Worm (Caenorhabditis elegans) whole organism, young adult: Measurements from ENCODE around the gene ZC168.2.
"Not testable (repeated sequence)": the region's sequence is repeated elsewhere in the genome, so short reads cannot be mapped to it uniquely, and the experiment has no call there.

ENCODE experiments used
- B0336.3 ChIP-seq: fragments of 200-800 bp; sonication (Bioruptor generic); IDR thresholded peaks from 2 replicates; pipeline ENCODE4 v1.3.6; 2022; ENCODE audit warnings: missing genetic modification characterization, missing compliant biosample characterization
- F10E7.11 ChIP-seq: sonication (generic microtip); optimal IDR thresholded peaks from 2 replicates; lab custom pipeline; 2017; ENCODE audit warnings: mild to moderate bottlenecking, missing genetic modification characterization, moderate library complexity, missing compliant biosample characterization
- F37B4.10 ChIP-seq: fragments of 200-800 bp; sonication (Bioruptor generic); IDR thresholded peaks from 2 replicates; pipeline ENCODE4 v1.3.6; 2022; ENCODE audit warnings: missing genetic modification characterization, missing compliant biosample characterization
- F52B5.7 ChIP-seq: sonication (generic microtip); optimal IDR thresholded peaks from 2 replicates; lab custom pipeline; 2016; ENCODE audit warnings: mild to moderate bottlenecking, missing genetic modification characterization, missing compliant biosample characterization
- F57A8.1 ChIP-seq: fragments of 200-800 bp; sonication (Bioruptor generic); optimal IDR thresholded peaks from 2 replicates; lab custom pipeline; 2018; ENCODE audit warnings: mild to moderate bottlenecking, missing genetic modification characterization, moderate library complexity, missing compliant biosample characterization
- attf-5 ChIP-seq: fragments of 200-800 bp; sonication (Bioruptor generic); optimal IDR thresholded peaks from 2 replicates; lab custom pipeline; 2018; ENCODE audit warnings: mild to moderate bottlenecking, missing genetic modification characterization, missing compliant biosample characterization
- bed-1 ChIP-seq: fragments of 200-800 bp; sonication (Bioruptor generic); IDR thresholded peaks from 2 replicates; pipeline ENCODE4 v1.3.6; 2022; ENCODE audit warnings: missing genetic modification reagents, missing genetic modification characterization, missing compliant biosample characterization
- cebp-1 ChIP-seq, 2 experiments: fragments of 200-800 bp in 1 of 2; sonication (Bioruptor generic) in 1 of 2; sonication (generic microtip) in 1 of 2; IDR thresholded peaks in 1 of 2; optimal IDR thresholded peaks in 1 of 2; 2 replicates each; pipeline versions ENCODE4 v1.3.6 to Lab custom; 2017 to 2022; ENCODE audit warnings: missing compliant biosample characterization in 2 of 2, missing genetic modification characterization in 2 of 2, mild to moderate bottlenecking in 1 of 2, missing genetic modification reagents in 1 of 2, moderate library complexity in 1 of 2
- cebp-2 ChIP-seq: fragments of 200-800 bp; sonication (Bioruptor generic); IDR thresholded peaks from 2 replicates; pipeline ENCODE4 v1.3.6; 2022; ENCODE audit warnings: missing genetic modification characterization, missing compliant biosample characterization
- ceh-27 ChIP-seq: fragments of 200-800 bp; sonication (Bioruptor generic); optimal IDR thresholded peaks from 2 replicates; lab custom pipeline; 2018; ENCODE audit warnings: mild to moderate bottlenecking, missing genetic modification characterization, moderate library complexity, missing compliant biosample characterization
- ceh-58 ChIP-seq: fragments of 200-800 bp; sonication (Bioruptor generic); IDR thresholded peaks from 2 replicates; pipeline ENCODE4 v1.3.6; 2022; ENCODE audit warnings: missing genetic modification characterization, missing compliant biosample characterization
- efl-1 ChIP-seq: fragments of 150-350 bp; optimal IDR thresholded peaks from 2 replicates; lab custom pipeline; 2014; ENCODE audit warnings: missing biosample characterization, missing genetic modification reagents, missing genetic modification characterization
- egl-18 ChIP-seq: fragments of 200-800 bp; sonication (Bioruptor generic); IDR thresholded peaks from 2 replicates; pipeline ENCODE4 v1.3.6; 2022; ENCODE audit warnings: missing genetic modification reagents, missing genetic modification characterization, missing compliant biosample characterization
- egl-44 ChIP-seq: fragments of 200-800 bp; sonication (Bioruptor generic); IDR thresholded peaks from 2 replicates; pipeline ENCODE4 v1.3.6; 2022; ENCODE audit warnings: missing genetic modification reagents, missing genetic modification characterization, missing compliant biosample characterization
- ekl-4 ChIP-seq: fragments of 200-800 bp; sonication (Bioruptor generic); IDR thresholded peaks from 2 replicates; pipeline ENCODE4 v1.3.6; 2022; ENCODE audit warnings: missing genetic modification reagents, missing genetic modification characterization, missing compliant biosample characterization
- ets-4 ChIP-seq: fragments of 200-800 bp; sonication (Bioruptor generic); optimal IDR thresholded peaks from 2 replicates; lab custom pipeline; 2018; ENCODE audit warnings: mild to moderate bottlenecking, missing genetic modification characterization, missing compliant biosample characterization
- fkh-3 ChIP-seq: sonication (generic microtip); optimal IDR thresholded peaks from 2 replicates; lab custom pipeline; 2016; ENCODE audit warnings: mild to moderate bottlenecking, missing genetic modification characterization, missing compliant biosample characterization
- gei-17 ChIP-seq: fragments of 200-800 bp; sonication (Bioruptor generic); optimal IDR thresholded peaks from 2 replicates; lab custom pipeline; 2018; ENCODE audit warnings: mild to moderate bottlenecking, missing genetic modification characterization, missing compliant biosample characterization
- him-1 ChIP-seq: sonication (generic microtip); optimal IDR thresholded peaks from 2 replicates; lab custom pipeline; 2016; ENCODE audit warnings: missing genotype, missing genetic modification reagents, missing genetic modification characterization, missing compliant biosample characterization
- hlh-12 ChIP-seq: sonication (generic microtip); optimal IDR thresholded peaks from 2 replicates; lab custom pipeline; 2016; ENCODE audit warnings: missing genetic modification characterization, missing compliant biosample characterization
- hmg-20 ChIP-seq: fragments of 200-800 bp; sonication (Bioruptor generic); IDR thresholded peaks from 2 replicates; pipeline ENCODE4 v1.3.6; 2022; ENCODE audit warnings: missing genetic modification reagents, missing genetic modification characterization, missing compliant biosample characterization
- lin-35 ChIP-seq, 3 experiments: fragments of 150-350 bp in 2 of 3; sonication (generic microtip) in 1 of 3; optimal IDR thresholded peaks; 2 replicates each; lab custom pipeline; 2014 to 2018; ENCODE audit warnings: missing biosample characterization in 3 of 3, missing genetic modification characterization in 3 of 3, missing genetic modification reagents in 3 of 3
- lin-54 ChIP-seq: fragments of 200-800 bp; sonication (Bioruptor generic); optimal IDR thresholded peaks from 2 replicates; lab custom pipeline; 2018; ENCODE audit warnings: mild to moderate bottlenecking, missing genetic modification characterization, missing compliant biosample characterization
- lir-1 ChIP-seq: fragments of 200-800 bp; sonication (Bioruptor generic); conservative IDR thresholded peaks from 2 replicates; pipeline ENCODE4 v1.3.6; 2022; ENCODE audit warnings: missing genetic modification reagents, missing genetic modification characterization, missing compliant biosample characterization
- lsl-1 ChIP-seq: fragments of 200-800 bp; sonication (Bioruptor generic); optimal IDR thresholded peaks from 2 replicates; lab custom pipeline; 2018; ENCODE audit warnings: mild to moderate bottlenecking, missing genetic modification characterization, moderate library complexity, missing compliant biosample characterization
- mes-4 ChIP-seq: sonication (generic microtip); optimal IDR thresholded peaks from 2 replicates; lab custom pipeline; 2016; ENCODE audit warnings: missing genotype, missing genetic modification characterization, missing compliant biosample characterization
- pha-4 ChIP-seq: fragments of 150-350 bp; sonication (generic microtip); optimal IDR thresholded peaks from 2 replicates; lab custom pipeline; 2014; ENCODE audit warnings: missing biosample characterization, missing genetic modification reagents, missing genetic modification characterization
- rec-8 ChIP-seq, 2 experiments: sonication (generic microtip); optimal IDR thresholded peaks; 2 replicates each; lab custom pipeline; 2016; ENCODE audit warnings: mild to moderate bottlenecking in 2 of 2, missing genetic modification characterization in 2 of 2, missing genetic modification reagents in 2 of 2, missing genotype in 2 of 2, missing biosample characterization in 1 of 2, missing compliant biosample characterization in 1 of 2, moderate library complexity in 1 of 2
- snpc-1.1 ChIP-seq: sonication (generic microtip); optimal IDR thresholded peaks from 2 replicates; lab custom pipeline; 2017; ENCODE audit warnings: missing genetic modification characterization, mild to moderate bottlenecking, missing compliant biosample characterization, antibody characterized with exemption, moderate library complexity, missing genotype, missing genetic modification reagents; ENCODE audit not compliant: insufficient read depth
- snpc-4 ChIP-seq, 5 experiments: fragments of 150-350 bp in 1 of 5; sonication (generic microtip) in 4 of 5; optimal IDR thresholded peaks; 2 replicates each; lab custom pipeline; 2014 to 2018; ENCODE audit warnings: missing genetic modification characterization in 5 of 5, missing biosample characterization in 3 of 5, antibody characterized with exemption in 2 of 5, mild to moderate bottlenecking in 2 of 5, missing compliant biosample characterization in 2 of 5, missing genotype in 2 of 5, moderate library complexity in 2 of 5, missing genetic modification reagents in 1 of 5
- somi-1 ChIP-seq: fragments of 200-800 bp; sonication (Bioruptor generic); optimal IDR thresholded peaks from 2 replicates; lab custom pipeline; 2018; ENCODE audit warnings: mild to moderate bottlenecking, missing genetic modification characterization, missing compliant biosample characterization
- unc-130 ChIP-seq: sonication (generic microtip); optimal IDR thresholded peaks from 2 replicates; lab custom pipeline; 2016; ENCODE audit warnings: missing genetic modification reagents, missing genetic modification characterization, missing compliant biosample characterization

Gene ZC168.2

DNA sequence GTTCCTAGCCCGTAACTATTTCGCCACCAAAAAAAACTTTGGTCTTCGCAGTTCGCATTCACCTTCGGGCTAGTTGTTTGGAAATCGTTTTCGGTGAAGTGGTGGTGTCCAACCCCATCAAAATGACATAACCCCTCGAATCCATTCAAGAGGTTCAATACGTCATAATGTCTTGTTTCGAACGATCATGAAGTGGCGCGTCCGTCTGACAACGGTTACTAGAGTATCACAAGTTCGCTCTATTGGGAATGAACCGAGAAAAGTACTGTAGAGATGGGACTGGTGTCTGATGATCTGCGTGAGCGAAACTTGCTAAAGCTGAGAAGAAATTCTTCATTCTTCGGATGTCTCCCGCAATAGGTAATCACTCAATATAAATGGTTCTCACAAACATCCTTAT is at the start of gene ZC168.2:
Gene ZC168.2, plus strand, starts transcription at position 301 of the 400 bp plus-strand sequence.
- TF ChIP-seq F57A8.1 (GFP tag; lab: Kevin White, UChicago) (no peak), bed-1 (no peak), snpc-1.1 (tag; lab: Kevin White, UChicago) (no peak), lir-1 (GFP tag; lab: Robert Waterston, UW) (no peak), rec-8 (tag; optimal IDR thresholded peaks at IDR 0.05; lab: Kevin White, UChicago) (no peak), F37B4.10 (GFP tag; lab: Robert Waterston, UW) (no peak), F10E7.11 (no peak), fkh-3 (tag; lab: Kevin White, UChicago) (no peak), lin-35 (GFP tag; optimal IDR thresholded peaks at IDR 0.05; lab: Kevin White, UChicago) (no peak), cebp-2 (no peak), lin-54 (GFP tag; lab: Kevin White, UChicago) (no peak)

DNA sequence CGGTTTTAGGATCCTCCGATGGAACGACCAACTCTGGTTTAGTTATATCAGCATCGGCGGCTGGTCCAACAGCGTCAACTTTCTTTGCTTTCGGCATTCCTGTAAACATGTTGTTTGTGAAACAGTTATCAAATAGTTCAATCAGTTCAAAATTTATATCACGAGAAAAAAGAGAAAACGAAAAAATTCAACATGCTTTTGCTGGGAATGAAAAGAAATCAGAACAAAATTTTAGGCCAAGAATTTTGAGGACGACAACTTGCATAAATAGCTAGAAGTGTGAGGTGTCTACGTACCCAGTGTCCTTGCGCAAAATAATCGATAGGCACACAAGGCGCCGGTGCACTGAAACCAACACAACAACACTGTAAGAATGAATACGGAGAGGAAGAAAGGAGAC is 47.5 kb upstream of the ZC168.2 start, which contains the start of gene K08C7.4:
Gene K08C7.4, minus strand, starts transcription at position 101 of the 400 bp plus-strand sequence.
- TF ChIP-seq ekl-4 (no peak), egl-18 (GFP tag; lab: Robert Waterston, UW) (no peak), egl-44 (GFP tag; lab: Robert Waterston, UW) (no peak), fkh-3 (tag; lab: Kevin White, UChicago) (no peak), pha-4 (tag; lab: Kevin White, UChicago) (no peak), lsl-1 (GFP tag; lab: Kevin White, UChicago) (no peak), unc-130 (GFP tag; lab: Kevin White, UChicago) (no peak), ceh-27 (GFP tag; lab: Kevin White, UChicago) (no peak)
- TF ChIP-seq, all 124 proteins: peak for 0

DNA sequence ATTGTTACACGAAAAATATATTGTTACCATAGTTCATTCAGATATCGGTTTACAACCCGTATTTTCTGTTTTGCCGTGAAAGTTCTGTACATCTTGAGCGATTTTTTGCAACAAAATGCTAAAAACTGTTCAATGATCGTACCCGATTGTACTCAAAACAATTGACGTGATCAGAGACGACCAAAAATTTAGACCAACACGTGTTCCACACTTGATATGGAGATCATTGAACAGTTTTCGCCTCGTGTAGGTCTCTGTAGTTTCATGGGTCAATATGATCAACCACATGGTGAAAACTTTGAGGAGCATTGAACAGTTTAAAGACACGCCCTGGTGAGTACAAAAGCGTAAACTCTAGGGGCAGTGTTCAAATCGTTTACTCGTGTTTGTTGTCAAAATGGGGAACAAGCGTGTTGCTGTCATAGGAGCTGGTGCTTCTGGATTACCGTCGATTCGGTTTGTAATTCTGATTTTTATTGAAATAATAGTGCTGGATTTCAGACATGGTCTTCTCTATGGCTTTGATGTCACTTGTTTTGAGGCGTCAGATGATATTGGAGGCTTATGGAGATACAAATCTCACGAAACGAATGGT is 45.6 kb upstream of the ZC168.2 start, which contains the start of gene fmo-2:
Gene fmo-2, plus strand, starts transcription at position 370 of the 595 bp plus-strand sequence.
- no peak for TF ChIP-seq F10E7.11
- TF ChIP-seq, all 124 proteins: peak for 0

DNA sequence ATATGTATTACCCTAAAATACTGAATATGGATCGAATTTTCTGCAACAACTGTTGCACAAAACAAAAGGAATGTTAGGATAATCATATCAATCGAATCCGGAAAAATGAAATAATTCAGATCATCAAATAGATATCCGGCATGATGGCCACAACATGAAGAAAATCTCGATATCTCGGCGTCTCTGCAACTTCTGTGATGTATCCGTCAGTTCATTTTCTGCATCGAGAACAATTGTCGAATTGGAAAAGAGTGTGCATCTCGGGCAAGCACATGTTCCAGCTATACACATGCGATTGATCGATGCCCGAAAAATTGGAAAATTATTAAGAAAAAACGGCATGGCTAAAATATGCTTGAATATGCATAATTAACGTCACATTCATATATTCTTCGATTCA is 42.1 kb upstream of the ZC168.2 start, which contains the start of the genes K08C7.6 and R102.1:
Gene K08C7.6, minus strand, starts transcription at position 101 of the 400 bp plus-strand sequence.
Gene R102.1, plus strand, starts transcription at position 291 of the 400 bp plus-strand sequence.
- TF ChIP-seq ceh-58 (GFP tag; lab: Robert Waterston, UW) (no peak), gei-17 (GFP tag; lab: Kevin White, UChicago) (no peak), him-1 (tag; lab: Kevin White, UChicago) (no peak), somi-1 (GFP tag; lab: Kevin White, UChicago) (no peak), unc-130 (GFP tag; lab: Kevin White, UChicago) (no peak), mes-4 (tag; lab: Kevin White, UChicago) (no peak), hmg-20 (no peak), rec-8 (tag; optimal IDR thresholded peaks at IDR 0.05; lab: Kevin White, UChicago) (no peak), F52B5.7 (no peak), efl-1 (no peak), B0336.3 (GFP tag; lab: Robert Waterston, UW) (no peak), cebp-1 (GFP tag; IDR thresholded peaks at IDR 0.05; lab: Robert Waterston, UW) (no peak), cebp-1 (tag; optimal IDR thresholded peaks at IDR 0.05; lab: Kevin White, UChicago) (no peak), hlh-12 (tag; lab: Kevin White, UChicago) (no peak)

DNA sequence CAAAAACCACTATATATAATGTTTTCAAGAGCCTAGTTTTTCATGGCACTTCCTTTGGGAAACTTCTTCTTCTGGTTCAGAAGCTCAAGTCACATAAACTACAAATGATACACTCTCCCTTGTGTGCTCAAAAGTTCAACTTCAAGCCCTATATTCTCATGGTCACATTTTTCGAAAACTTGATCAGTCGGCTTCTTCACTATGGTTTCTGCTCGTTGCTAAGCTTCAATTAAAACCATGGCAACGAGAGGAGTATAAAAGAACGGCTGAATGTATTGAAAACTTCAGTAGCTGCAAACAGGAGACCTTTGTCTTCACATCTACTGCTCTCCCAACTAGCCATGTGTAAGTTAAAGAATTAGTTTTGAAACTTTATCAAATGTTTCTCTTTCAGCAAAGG is 40.5 kb upstream of the ZC168.2 start, which contains the start of gene R102.2:
Gene R102.2, plus strand, starts transcription at position 301 of the 400 bp plus-strand sequence.
- TF ChIP-seq snpc-4 (GFP tag; optimal IDR thresholded peaks at IDR 0.05; lab: Kevin White, UChicago); snpc-4 (tag; optimal IDR thresholded peaks at IDR 0.05; lab: Kevin White, UChicago); ets-4 (GFP tag; lab: Kevin White, UChicago); attf-5 (GFP tag; lab: Kevin White, UChicago): not testable (repeated sequence)
